Worm (Caenorhabditis elegans): ENCODE results near the gene hum-10.

DNA sequence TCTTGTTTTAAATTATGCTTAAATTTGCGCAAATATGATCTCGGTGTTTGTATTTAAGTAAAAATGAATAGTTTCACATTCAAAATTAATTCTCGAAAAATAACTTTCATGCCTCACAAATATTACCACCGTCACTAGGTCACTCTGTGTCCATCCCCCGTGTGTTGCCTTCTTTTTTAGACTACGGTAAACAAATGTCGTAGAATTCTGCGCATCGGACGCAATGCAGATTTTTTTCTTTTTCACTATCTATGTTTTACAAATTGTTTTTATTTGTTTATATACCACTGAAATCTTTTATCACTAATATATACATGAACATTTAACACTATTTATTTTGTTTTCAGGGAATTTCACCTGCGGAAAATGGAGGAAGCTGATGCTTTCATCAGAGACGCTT is 36.2 kb upstream of the hum-10 start, which contains the start of gene R08E3.3:
- TF ChIP-seq ztf-4 (tag; optimal IDR thresholded peaks at IDR 0.05): no peak
- TF ChIP-seq unc-39 (tag; optimal IDR thresholded peaks at IDR 0.05): no peak
- TF ChIP-seq elt-2 (tag; optimal IDR thresholded peaks at IDR 0.05): peak; percentile 22
- no peak for TF ChIP-seq nhr-237 (tag; optimal IDR thresholded peaks at IDR 0.05)
- no peak for TF ChIP-seq fkh-10 (GFP tag; optimal IDR thresholded peaks at IDR 0.05)
- TF ChIP-seq egl-5 (tag; optimal IDR thresholded peaks at IDR 0.05): no peak

Measured in whole organism, L3 larva.